Worm (Caenorhabditis elegans) whole organism, L4/young adult: ENCODE results near the gene memo-1.

Source experiments
- W03F9.2 ChIP-seq: fragments of 150-350 bp; optimal IDR thresholded peaks from 2 replicates; lab custom pipeline; 2014; ENCODE audit warnings: missing biosample characterization, missing genetic modification characterization
- dao-5 ChIP-seq: sonication (generic microtip); optimal IDR thresholded peaks from 2 replicates; lab custom pipeline; 2016; ENCODE audit warnings: missing genotype, missing genetic modification characterization, moderate library complexity, missing compliant biosample characterization
- him-1 ChIP-seq: sonication (generic microtip); optimal IDR thresholded peaks from 2 replicates; lab custom pipeline; 2016; ENCODE audit warnings: missing genotype, missing genetic modification reagents, missing genetic modification characterization, missing compliant biosample characterization

memo-1 gene

DNA sequence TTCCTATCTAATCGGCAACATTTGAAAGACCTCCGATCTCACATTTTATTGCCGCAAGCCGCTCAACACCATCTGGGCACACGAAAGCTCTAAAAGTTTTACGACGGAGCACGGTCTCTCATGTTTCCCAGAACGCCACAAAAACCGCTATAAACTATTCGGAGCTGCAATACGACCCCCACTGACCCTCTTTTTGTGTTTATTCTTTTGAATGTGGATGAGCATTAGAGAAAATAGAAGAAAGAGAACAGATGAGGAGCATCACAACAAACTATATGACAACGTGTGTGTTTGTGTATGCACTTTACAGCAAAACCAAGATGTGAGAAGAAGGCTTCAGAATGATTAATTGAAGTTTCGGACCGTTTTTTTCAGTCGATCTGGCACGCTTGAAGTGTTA is 22.8 kb downstream of the memo-1 start:
- TF ChIP-seq dao-5 (tag; lab: Kevin White, UChicago) (no peak), W03F9.2 (tag; lab: Kevin White, UChicago) (no peak)

DNA sequence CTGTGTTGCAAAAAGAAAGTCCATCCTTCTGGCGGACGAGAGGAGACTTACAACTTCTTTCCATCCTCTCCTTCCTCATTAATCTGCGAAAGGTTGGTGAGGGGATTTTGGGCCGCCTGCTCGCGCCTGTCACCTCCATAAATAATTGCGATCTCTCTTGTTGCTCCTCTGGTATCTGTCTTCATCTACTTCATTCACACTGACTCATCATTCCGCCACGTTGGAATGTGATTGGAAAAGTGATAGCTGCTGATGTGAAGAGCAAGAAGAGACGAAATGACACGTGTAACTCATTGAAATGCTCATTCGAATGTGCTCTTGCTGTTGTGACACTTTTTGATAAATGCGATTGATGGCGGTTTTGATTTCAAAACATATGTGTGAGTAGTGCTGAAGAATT is 24.3 kb downstream of the memo-1 start:
- no peak for TF ChIP-seq him-1 (tag; lab: Kevin White, UChicago)

DNA sequence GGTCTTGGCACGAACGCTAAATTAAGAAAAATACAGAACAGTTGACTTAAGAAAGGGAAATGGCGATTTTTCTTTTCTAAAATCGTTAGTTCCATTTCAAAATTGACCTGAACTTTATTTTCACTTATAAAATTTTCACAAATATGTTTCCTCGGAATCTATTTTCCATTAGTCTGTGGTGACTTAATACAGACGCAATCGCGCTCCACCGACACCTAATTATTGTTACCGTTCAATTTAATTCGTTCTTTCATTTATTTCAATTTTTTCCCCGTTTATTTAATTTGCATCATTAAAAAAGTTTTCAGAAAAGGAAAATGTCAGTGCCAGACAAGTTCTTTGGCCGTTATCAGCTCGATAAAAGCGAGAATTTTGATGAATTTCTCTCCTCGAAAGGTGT is 26.7 kb downstream of the memo-1 start, which contains the start of gene lbp-4:
Gene lbp-4 (plus strand): TSS at position 309 of the 400 bp plus-strand sequence.
- TF ChIP-seq him-1 (tag; lab: Kevin White, UChicago), result no peak
- TF ChIP-seq dao-5 (tag; lab: Kevin White, UChicago), result no peak
- TF ChIP-seq W03F9.2 (tag; lab: Kevin White, UChicago), result peak; percentile 6

DNA sequence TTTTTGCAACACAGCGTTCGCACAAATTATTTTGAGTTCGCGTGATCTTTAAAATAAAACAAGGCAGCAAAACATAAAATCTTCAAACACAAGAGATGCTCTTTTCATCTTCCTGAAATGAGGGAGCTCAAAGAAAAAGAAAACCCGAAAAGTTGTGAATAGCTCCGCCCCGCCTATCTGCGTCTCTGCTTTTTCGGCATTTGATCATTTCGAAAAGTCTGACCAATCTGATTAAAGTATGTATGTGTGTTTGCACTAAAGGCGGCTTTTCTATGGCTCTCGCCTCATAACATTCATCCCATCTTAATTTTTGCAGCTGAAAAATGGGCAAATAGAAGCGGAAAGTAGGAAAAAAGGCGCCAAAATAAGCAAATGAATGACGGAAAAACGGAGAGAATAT is 27.4 kb downstream of the memo-1 start:
- TF ChIP-seq W03F9.2 (tag; lab: Kevin White, UChicago) (no peak), dao-5 (tag; lab: Kevin White, UChicago) (no peak), him-1 (tag; lab: Kevin White, UChicago) (no peak)

DNA sequence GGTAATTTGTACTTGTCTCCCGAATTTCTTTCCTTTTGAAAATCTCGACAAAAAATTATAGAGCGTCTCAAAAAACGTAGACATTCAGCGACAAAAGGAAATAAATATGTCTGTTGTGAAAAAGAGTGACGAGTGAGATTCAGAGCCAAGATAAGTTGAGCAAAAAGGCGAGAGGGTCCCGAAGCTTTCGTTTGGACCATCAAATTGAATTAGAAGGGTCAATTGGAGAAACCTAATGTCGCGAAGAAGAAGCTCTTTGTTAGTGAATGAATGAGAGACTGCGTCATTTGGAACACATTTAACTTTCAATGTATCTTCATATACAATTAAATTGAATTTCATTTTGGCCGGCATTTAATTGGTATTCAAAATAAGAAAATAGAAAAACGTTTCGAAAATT is 30.5 kb downstream of the memo-1 start:
- TF ChIP-seq dao-5 (tag; lab: Kevin White, UChicago) (no peak), him-1 (tag; lab: Kevin White, UChicago) (no peak)

DNA sequence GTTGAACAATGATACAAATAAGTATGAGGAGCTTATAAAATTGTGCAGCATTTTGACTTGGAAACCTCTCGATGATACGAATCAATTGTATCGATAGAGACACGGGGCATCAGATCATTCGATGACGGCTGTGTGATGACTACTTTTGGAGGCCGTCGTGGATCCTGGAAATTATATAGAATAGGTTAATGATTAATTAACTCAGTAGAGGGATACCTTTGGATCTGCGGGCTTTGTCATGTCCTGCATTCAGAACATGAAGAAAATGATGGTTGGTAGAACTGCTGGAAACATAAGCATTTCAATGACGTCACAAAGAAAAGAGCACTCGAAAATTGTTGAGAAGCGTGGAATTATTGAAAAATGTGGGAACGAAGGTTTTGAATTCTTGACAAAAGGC is 32.4 kb downstream of the memo-1 start, which contains the start of gene ZK742.6:
Gene ZK742.6 (minus strand): TSS at position 342 of the 400 bp plus-strand sequence.
- no peak for TF ChIP-seq him-1 (tag; lab: Kevin White, UChicago)
- TF ChIP-seq W03F9.2 (tag; lab: Kevin White, UChicago), result no peak
- TF ChIP-seq dao-5 (tag; lab: Kevin White, UChicago), result no peak

DNA sequence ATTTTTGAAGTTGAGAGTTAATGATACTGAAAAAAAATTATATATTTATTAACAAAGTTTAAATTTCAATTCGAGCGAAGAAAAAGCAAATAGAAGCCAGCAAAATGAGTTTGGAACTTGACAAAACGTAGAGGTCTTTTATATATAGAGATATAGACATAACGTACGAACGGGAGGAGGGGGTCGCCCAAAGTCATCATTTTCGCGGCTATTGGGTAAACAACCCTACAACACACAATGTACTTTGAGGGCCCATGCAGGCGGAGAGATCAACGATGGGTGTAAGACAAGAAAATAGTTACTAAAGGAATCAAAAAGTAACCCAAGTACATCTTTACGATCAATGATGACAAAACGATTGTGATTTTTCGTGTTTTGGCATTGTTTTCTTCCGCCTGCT is 35.2 kb downstream of the memo-1 start, which contains the start of gene ZK742.4:
Gene ZK742.4 (minus strand): TSS at position 35 of the 400 bp plus-strand sequence.
- TF ChIP-seq dao-5 (tag; lab: Kevin White, UChicago), result no peak
- TF ChIP-seq him-1 (tag; lab: Kevin White, UChicago), result no peak
- TF ChIP-seq W03F9.2 (tag; lab: Kevin White, UChicago), result no peak

DNA sequence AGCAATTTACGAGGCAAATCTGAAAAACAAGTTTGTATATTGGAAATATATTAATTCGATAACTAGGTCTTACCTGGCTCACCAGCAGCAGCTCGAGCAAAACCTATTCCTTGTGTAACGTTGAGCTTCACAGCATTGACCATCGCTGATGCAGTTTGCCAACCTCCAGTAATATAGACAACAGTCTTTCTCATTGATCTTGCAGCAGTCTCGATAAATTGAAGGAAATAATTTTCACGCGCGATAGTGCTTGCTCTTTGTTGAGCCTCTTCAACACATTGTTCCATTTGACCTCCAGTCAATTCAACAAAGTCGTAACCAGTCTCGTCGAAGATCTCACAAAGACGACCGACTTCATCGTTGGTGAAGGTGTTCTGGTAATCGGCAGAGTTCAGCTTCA is 36.4 kb downstream of the memo-1 start:
- no peak for TF ChIP-seq him-1 (tag; lab: Kevin White, UChicago)
- TF ChIP-seq W03F9.2 (tag; lab: Kevin White, UChicago), result no peak
- no peak for TF ChIP-seq dao-5 (tag; lab: Kevin White, UChicago)

DNA sequence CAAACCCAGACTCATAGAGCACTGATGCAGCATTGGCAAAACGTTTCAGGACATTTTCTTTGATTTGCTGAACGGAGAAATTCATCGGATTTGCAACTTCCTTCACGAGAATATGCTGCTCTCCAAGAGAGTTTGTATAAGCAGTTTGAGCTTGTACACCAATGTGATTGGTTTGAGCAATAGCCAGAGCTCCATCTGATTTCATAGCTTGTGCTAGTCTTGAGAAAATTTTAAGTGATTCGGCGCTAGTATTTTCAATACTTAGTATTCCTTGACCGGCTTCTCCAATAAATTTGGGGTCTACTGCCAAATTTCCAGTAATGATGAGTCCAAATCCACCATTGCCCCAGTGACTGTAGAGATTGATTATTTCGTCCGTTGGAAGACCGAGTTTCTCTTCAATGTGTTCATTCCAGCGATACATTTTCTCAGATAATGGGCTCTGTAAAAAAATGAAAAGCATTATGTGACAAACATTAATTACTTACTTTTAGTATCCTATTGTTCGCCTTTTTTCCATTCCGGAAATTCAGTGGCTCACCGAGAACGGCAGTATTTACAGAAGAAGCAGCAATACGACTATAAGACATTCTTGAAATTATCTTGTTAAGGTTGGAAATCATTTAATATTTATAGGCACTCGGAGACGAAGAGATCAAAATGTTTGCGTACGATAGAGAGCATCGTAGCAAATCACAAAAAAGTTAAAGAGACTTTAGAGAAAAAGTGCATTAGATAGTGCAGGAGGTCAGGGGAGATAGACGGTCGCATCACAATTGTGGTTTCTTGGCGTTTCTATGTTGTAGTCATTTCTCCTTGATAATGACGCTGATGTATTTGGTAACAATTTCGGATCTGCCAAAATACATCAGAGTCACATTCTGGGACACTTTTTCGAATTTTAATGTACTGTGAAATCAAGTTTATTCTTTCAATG is 37.4 kb downstream of the memo-1 start, which contains the start of gene ZK742.3:
Gene ZK742.3 (minus strand): TSS at position 593 of the 937 bp plus-strand sequence.
- TF ChIP-seq W03F9.2 (tag; lab: Kevin White, UChicago) (no peak), him-1 (tag; lab: Kevin White, UChicago) (no peak), dao-5 (tag; lab: Kevin White, UChicago) (no peak)

DNA sequence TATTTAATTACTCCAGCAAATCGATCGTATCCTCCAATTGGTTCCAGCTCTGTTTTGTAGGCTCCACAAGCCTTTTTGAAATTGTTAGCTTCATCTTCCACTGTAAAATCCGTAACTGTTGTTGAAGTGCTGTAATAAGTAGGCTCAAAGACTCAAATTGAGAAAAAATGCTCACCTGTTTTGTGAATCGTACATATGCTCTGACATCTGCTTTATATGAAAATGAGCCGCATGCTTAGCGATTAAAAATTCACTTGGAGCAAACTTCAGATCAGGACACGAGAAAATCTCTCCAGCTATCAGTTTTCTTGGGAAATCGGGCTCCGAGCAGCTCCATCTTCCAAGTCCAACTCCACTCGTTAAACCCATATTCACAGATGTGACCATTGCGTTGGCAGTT is 38.5 kb downstream of the memo-1 start:
- TF ChIP-seq dao-5 (tag; lab: Kevin White, UChicago) (no peak), him-1 (tag; lab: Kevin White, UChicago) (no peak), W03F9.2 (tag; lab: Kevin White, UChicago) (no peak)

DNA sequence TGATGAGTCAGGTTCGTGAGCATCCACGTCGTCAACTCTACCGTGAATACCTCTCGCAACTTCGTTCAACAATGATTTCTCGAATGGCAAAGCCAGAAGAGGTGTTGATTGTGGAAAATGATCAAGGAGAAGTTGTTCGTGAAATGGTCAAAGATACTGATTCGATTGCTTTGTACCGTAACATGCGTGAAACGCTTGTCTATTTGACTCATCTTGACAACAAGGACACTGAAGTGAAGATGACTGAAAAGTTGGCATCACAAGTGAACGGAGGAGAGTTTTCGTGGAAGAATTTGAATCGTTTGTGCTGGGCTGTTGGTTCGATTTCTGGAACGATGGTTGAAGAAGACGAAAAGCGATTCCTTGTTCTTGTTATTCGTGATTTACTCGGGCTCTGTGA is 40.3 kb downstream of the memo-1 start:
- TF ChIP-seq W03F9.2 (tag; lab: Kevin White, UChicago) (no peak), dao-5 (tag; lab: Kevin White, UChicago) (no peak), him-1 (tag; lab: Kevin White, UChicago) (no peak)

DNA sequence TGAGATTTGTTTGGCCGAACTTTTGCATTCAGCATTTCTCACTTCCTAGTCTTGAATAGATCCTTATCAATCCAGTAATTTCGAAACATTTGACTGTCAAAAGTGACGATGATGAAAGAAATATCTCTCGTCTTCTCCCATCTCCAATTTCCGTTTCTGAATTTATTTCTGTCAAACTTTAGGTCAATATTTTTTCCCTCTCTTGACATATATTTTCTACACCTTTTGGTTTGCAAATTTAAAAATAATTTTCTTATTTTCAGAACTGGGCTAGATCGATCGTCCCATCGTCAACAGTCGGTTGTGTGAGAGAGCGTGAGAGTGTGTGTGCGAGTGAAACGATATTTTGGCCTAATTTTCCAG is 42.2 kb downstream of the memo-1 start, which contains the start of gene xpo-1:
Gene xpo-1 (plus strand): TSS at position 264 of the 363 bp plus-strand sequence.
- TF ChIP-seq W03F9.2 (tag; lab: Kevin White, UChicago) (no peak), him-1 (tag; lab: Kevin White, UChicago) (no peak), dao-5 (tag; lab: Kevin White, UChicago) (no peak)

DNA sequence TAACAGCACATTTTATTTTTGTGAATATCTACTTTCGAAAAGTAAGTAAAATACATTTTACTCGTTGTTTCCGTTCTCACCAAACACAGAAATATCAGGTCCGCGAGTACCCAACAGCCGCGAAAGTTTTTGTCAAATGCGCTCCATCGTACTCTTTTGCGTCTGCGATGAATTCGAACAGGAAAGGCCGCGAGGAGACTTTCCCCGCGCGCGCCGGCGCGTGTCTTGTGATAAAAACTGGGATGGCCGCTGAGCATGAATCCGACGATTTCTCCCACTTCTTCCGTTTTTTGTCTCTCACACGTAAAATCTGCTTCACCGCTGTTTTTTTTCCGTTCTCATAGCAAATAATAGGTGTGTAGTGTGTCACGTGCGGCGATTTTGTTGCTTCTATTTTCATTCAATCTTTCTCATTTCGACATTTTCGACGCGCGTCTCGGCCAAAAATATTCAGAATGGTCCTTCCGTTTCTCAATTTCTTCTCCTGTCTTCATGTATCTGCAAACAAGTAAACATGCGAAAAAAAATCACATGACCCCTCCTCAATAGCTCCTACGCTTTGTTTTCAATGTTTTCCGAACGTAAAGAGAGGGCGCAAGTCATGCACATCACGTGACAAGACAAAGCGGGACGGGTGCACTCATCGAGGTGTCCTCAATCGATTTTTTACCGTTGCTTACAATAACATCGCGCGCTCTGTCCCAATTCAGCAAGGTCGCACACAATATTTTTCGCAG is 42.7 kb downstream of the memo-1 start, which contains the start of gene uvs-1:
Gene uvs-1 (minus strand): TSS at position 145 of the 737 bp plus-strand sequence.
- TF ChIP-seq dao-5 (tag; lab: Kevin White, UChicago) (no peak), him-1 (tag; lab: Kevin White, UChicago) (no peak)
